Worm (Caenorhabditis elegans): ENCODE data around the gene nhr-132.

DNA sequence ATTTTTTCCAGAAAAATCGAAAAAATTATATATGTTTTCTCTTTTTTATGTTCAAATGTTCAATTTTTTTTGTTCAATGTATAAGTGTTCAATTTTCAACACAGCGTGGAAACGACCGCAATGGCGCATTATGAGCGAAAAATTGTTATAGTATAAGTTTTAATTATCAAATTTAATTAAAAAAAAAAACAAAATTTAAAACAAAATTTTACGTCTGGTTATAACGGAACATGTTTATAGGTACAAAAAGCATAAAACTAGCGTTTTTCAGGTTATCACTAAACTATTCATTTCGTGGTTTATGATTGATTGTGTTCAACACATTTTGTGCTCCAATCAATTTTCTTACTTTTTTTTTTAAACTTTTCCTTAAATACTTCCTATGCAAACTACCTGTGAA is 44.9 kb upstream of the nhr-132 start, which contains the start of gene nhr-106:
- TF ChIP-seq egrh-3 (GFP tag; IDR thresholded peaks at IDR 0.05) (no peak), pbrm-1 (GFP tag; IDR thresholded peaks at IDR 0.05) (no peak), F49E8.2 (tag; optimal IDR thresholded peaks at IDR 0.05; ENCODE audit: insufficient read depth) (no peak), mcd-1 (GFP tag; IDR thresholded peaks at IDR 0.05) (no peak), lag-1 (GFP tag; IDR thresholded peaks at IDR 0.05) (no peak), hlh-12 (tag; optimal IDR thresholded peaks at IDR 0.05) (no peak), unc-130 (GFP tag; optimal IDR thresholded peaks at IDR 0.05) (no peak), let-526 (GFP tag; IDR thresholded peaks at IDR 0.05) (no peak)

Data from whole organism, young adult.